Fruit fly (Drosophila melanogaster) whole organism, wandering third instar larva: ENCODE data around the gene Mur29B.

Experiments used
- CG32264 ChIP-seq: fragments of 200-800 bp; sonication (Bioruptor generic); optimal IDR thresholded peaks from 2 replicates; lab custom pipeline; 2016; ENCODE audit warnings: missing biosample characterization, missing genetic modification characterization
- CG9705 ChIP-seq: fragments of 200-800 bp; sonication (Bioruptor generic); optimal IDR thresholded peaks from 2 replicates; lab custom pipeline; 2018; ENCODE audit warnings: missing biosample characterization, mild to moderate bottlenecking, missing genetic modification characterization
- CrebA ChIP-seq: fragments of 200-800 bp; sonication (Bioruptor generic); optimal IDR thresholded peaks from 2 replicates; lab custom pipeline; 2016; ENCODE audit warnings: missing biosample characterization, mild to moderate bottlenecking, missing genetic modification characterization, borderline replicate concordance
- Dfd ChIP-seq: fragments of >200 bp; optimal IDR thresholded peaks from 2 replicates; lab custom pipeline; 2017; ENCODE audit warnings: missing biosample characterization, missing genetic modification characterization
- Dif ChIP-seq: fragments of 200-275, 200-300 bp; sonication (Bioruptor generic); optimal IDR thresholded peaks from 2 replicates; lab custom pipeline; 2018; ENCODE audit warnings: missing biosample characterization, missing genetic modification characterization; ENCODE audit not compliant: partially characterized antibody
- GATAd ChIP-seq: sonication (Bioruptor generic); optimal IDR thresholded peaks from 2 replicates; lab custom pipeline; 2016; ENCODE audit warnings: missing biosample characterization, missing genetic modification characterization
- HLH106 ChIP-seq: fragments of 200-800 bp; optimal IDR thresholded peaks from 3 replicates; lab custom pipeline; 2019; ENCODE audit warnings: missing biosample characterization, mild to moderate bottlenecking, missing genetic modification characterization, moderate library complexity
- Hnf4 ChIP-seq: fragments of 200-800 bp; sonication (Bioruptor generic); optimal IDR thresholded peaks from 2 replicates; lab custom pipeline; 2016; ENCODE audit warnings: missing biosample characterization, mild to moderate bottlenecking, missing genetic modification characterization
- Hr78 ChIP-seq: fragments of >200 bp; optimal IDR thresholded peaks from 2 replicates; lab custom pipeline; 2017; ENCODE audit warnings: missing biosample characterization, missing genetic modification characterization
- Hr83 ChIP-seq: fragments of 200-300 bp; sonication (Bioruptor generic); optimal IDR thresholded peaks from 2 replicates; lab custom pipeline; 2016; ENCODE audit warnings: missing biosample characterization, mild to moderate bottlenecking, missing genetic modification characterization, moderate library complexity; ENCODE audit not compliant: poor library complexity, severe bottlenecking
- Jra ChIP-seq: sonication (Bioruptor generic); optimal IDR thresholded peaks from 2 replicates; lab custom pipeline; 2016; ENCODE audit warnings: missing biosample characterization, missing genetic modification characterization
- Mio ChIP-seq: sonication (Bioruptor generic); optimal IDR thresholded peaks from 2 replicates; lab custom pipeline; 2016; ENCODE audit warnings: missing biosample characterization, missing genetic modification characterization
- Myc ChIP-seq: fragments of >200 bp; optimal IDR thresholded peaks from 2 replicates; lab custom pipeline; 2017
- N ChIP-seq: fragments of >200 bp; optimal IDR thresholded peaks from 2 replicates; lab custom pipeline; 2018; ENCODE audit warnings: missing biosample characterization, missing external identifiers, missing genetic modification characterization
- OdsH ChIP-seq: fragments of 200-800 bp; sonication (Bioruptor generic); optimal IDR thresholded peaks from 2 replicates; lab custom pipeline; 2016; ENCODE audit warnings: missing biosample characterization, mild to moderate bottlenecking, missing genetic modification characterization
- Rel ChIP-seq, 2 experiments: fragments of 200-800 bp; sonication (Bioruptor generic) in 1 of 2; optimal IDR thresholded peaks; 2 replicates in 1 of 2; 3 replicates in 1 of 2; lab custom pipeline; 2016 to 2019; ENCODE audit warnings: mild to moderate bottlenecking in 2 of 2, missing biosample characterization in 2 of 2, missing genetic modification characterization in 2 of 2, moderate library complexity in 1 of 2
- Sp1 ChIP-seq: fragments of 200-800 bp; sonication (Bioruptor generic); optimal IDR thresholded peaks from 3 replicates; lab custom pipeline; 2019; ENCODE audit warnings: missing biosample characterization, mild to moderate bottlenecking, missing genetic modification characterization, moderate library complexity
- br ChIP-seq: fragments of 200-800 bp; sonication (Bioruptor generic); optimal IDR thresholded peaks from 2 replicates; lab custom pipeline; 2016; ENCODE audit warnings: missing biosample characterization, missing genetic modification characterization
- brk ChIP-seq: fragments of 200-800 bp; sonication (Bioruptor generic); optimal IDR thresholded peaks from 2 replicates; lab custom pipeline; 2016; ENCODE audit warnings: missing biosample characterization, mild to moderate bottlenecking, missing genetic modification characterization
- dl ChIP-seq, 2 experiments: fragments of 175-275, 200-275 bp in 1 of 2; fragments of 200-275 bp in 1 of 2; sonication (Bioruptor generic); optimal IDR thresholded peaks; lab custom pipeline; 2018; ENCODE audit warnings: mild to moderate bottlenecking in 2 of 2, missing biosample characterization in 2 of 2, missing genetic modification characterization in 2 of 2, moderate library complexity in 2 of 2; ENCODE audit not compliant: partially characterized antibody in 2 of 2, insufficient read depth in 1 of 2
- dmrt93B ChIP-seq: fragments of 200-800 bp; sonication (Bioruptor generic); optimal IDR thresholded peaks from 2 replicates; lab custom pipeline; 2018; ENCODE audit warnings: missing biosample characterization, mild to moderate bottlenecking, missing genetic modification characterization
- dsf ChIP-seq: sonication (Bioruptor generic); optimal IDR thresholded peaks from 2 replicates; lab custom pipeline; 2016; ENCODE audit warnings: missing biosample characterization, missing genetic modification characterization, borderline replicate concordance
- ey ChIP-seq: fragments of 200-800 bp; sonication (Bioruptor generic); optimal IDR thresholded peaks from 2 replicates; lab custom pipeline; 2016; ENCODE audit warnings: missing biosample characterization, missing genetic modification characterization
- foxo ChIP-seq, 2 experiments: fragments of 200-800 bp; sonication (Bioruptor generic); optimal IDR thresholded peaks; 2 replicates in 1 of 2; 3 replicates in 1 of 2; lab custom pipeline; 2016 to 2017; ENCODE audit warnings: missing biosample characterization in 2 of 2, missing genetic modification characterization in 2 of 2
- fru ChIP-seq: fragments of 200-800 bp; sonication (Bioruptor generic); optimal IDR thresholded peaks from 3 replicates; lab custom pipeline; 2016; ENCODE audit warnings: missing biosample characterization, mild to moderate bottlenecking, missing genetic modification characterization
- h ChIP-seq: fragments of 200-800 bp; sonication (Bioruptor generic); optimal IDR thresholded peaks from 3 replicates; lab custom pipeline; 2016; ENCODE audit warnings: missing biosample characterization, mild to moderate bottlenecking, missing genetic modification characterization
- jim ChIP-seq: fragments of 175-275, 200-325 bp; sonication (Bioruptor generic); optimal IDR thresholded peaks from 2 replicates; lab custom pipeline; 2016; ENCODE audit warnings: missing biosample characterization, mild to moderate bottlenecking, missing genetic modification characterization
- lola ChIP-seq: fragments of >200 bp; optimal IDR thresholded peaks from 2 replicates; lab custom pipeline; 2017; ENCODE audit warnings: missing biosample characterization, missing genetic modification characterization
- pan ChIP-seq: fragments of >200 bp; optimal IDR thresholded peaks from 2 replicates; lab custom pipeline; 2017
- psq ChIP-seq: fragments of 200-800 bp; sonication (Bioruptor generic); optimal IDR thresholded peaks from 3 replicates; lab custom pipeline; 2017; ENCODE audit warnings: missing biosample characterization, mild to moderate bottlenecking, missing genetic modification characterization, moderate library complexity
- rgr ChIP-seq: fragments of 200-800 bp; sonication (Bioruptor generic); optimal IDR thresholded peaks from 3 replicates; lab custom pipeline; 2016; ENCODE audit warnings: missing biosample characterization, mild to moderate bottlenecking, missing genetic modification characterization
- sage ChIP-seq: fragments of 200-800 bp; sonication (Bioruptor generic); optimal IDR thresholded peaks from 2 replicates; lab custom pipeline; 2016; ENCODE audit warnings: missing biosample characterization, mild to moderate bottlenecking, missing genetic modification characterization
- sv ChIP-seq: fragments of 200-800 bp; sonication (Bioruptor generic); optimal IDR thresholded peaks from 3 replicates; lab custom pipeline; 2016; ENCODE audit warnings: missing biosample characterization, missing genetic modification characterization
- tai ChIP-seq: sonication (Bioruptor generic); optimal IDR thresholded peaks from 2 replicates; lab custom pipeline; 2016; ENCODE audit warnings: missing biosample characterization, missing genetic modification characterization
- usp ChIP-seq: fragments of >200 bp; optimal IDR thresholded peaks from 2 replicates; lab custom pipeline; 2017; ENCODE audit warnings: missing biosample characterization, missing genetic modification characterization
- woc ChIP-seq: sonication (Bioruptor generic); optimal IDR thresholded peaks from 2 replicates; lab custom pipeline; 2016; ENCODE audit warnings: missing biosample characterization, mild to moderate bottlenecking, missing genetic modification characterization

Gene Mur29B

dm6 chr2L:8364006-8364956, 12.3 kb downstream of the Mur29B start, which contains the start of the genes RpS13 and CSN8:
Gene RpS13 (minus strand): TSS chr2L:8364662.
Gene CSN8 (plus strand): TSS chr2L:8364855.
- no peak for TF ChIP-seq sage
- TF ChIP-seq dl (GFP tag; optimal IDR thresholded peaks at IDR 0.05; lab: Kevin White, UChicago; ENCODE audit: insufficient read depth in 1 of 2, partially characterized antibody in 2 of 2): no peak
- TF ChIP-seq Hnf4 (GFP tag; lab: Kevin White, UChicago): peak; percentile 32
- TF ChIP-seq dsf (GFP tag; lab: Kevin White, UChicago): no peak
- no peak for TF ChIP-seq usp (GFP tag; lab: Kevin White, UChicago)
- TF ChIP-seq woc (GFP tag; lab: Kevin White, UChicago): peak; percentile 7
- TF ChIP-seq HLH106 (tag; lab: Kevin White, UChicago): no peak
- no peak for TF ChIP-seq psq
- peak; percentile 48 for TF ChIP-seq tai
- no peak for TF ChIP-seq GATAd
- peak; percentile 62 for TF ChIP-seq Myc (lab: Kevin White, UChicago)
- TF ChIP-seq lola: no peak
- TF ChIP-seq Jra: no peak
- TF ChIP-seq Mio: no peak
- TF ChIP-seq Dif (GFP tag; lab: Kevin White, UChicago): no peak
- TF ChIP-seq Sp1 (GFP tag; lab: Kevin White, UChicago): peak; percentile 58
- no peak for TF ChIP-seq CG32264 (GFP tag; lab: Kevin White, UChicago)
- TF ChIP-seq Dfd (GFP tag; lab: Kevin White, UChicago): no peak
- peak; percentile 38 for TF ChIP-seq brk (GFP tag; lab: Kevin White, UChicago)
- TF ChIP-seq OdsH (GFP tag; lab: Kevin White, UChicago): no peak
- TF ChIP-seq Rel (GFP tag; optimal IDR thresholded peaks at IDR 0.05; lab: Kevin White, UChicago): no peak
- peak; percentile 3 for TF ChIP-seq Rel (tag; optimal IDR thresholded peaks at IDR 0.05; lab: Kevin White, UChicago)
- no peak for TF ChIP-seq ey (GFP tag; lab: Kevin White, UChicago)
- peak; percentile 9 for TF ChIP-seq CG9705 (GFP tag; lab: Kevin White, UChicago)
- TF ChIP-seq fru: peak; percentile 20
- TF ChIP-seq rgr (GFP tag; lab: Kevin White, UChicago): peak; percentile 36
- no peak for TF ChIP-seq sv (GFP tag; lab: Kevin White, UChicago)
- TF ChIP-seq CrebA (GFP tag; lab: Kevin White, UChicago): no peak
- no peak for TF ChIP-seq jim (GFP tag; lab: Kevin White, UChicago)
- peak; percentile 58 for TF ChIP-seq h (GFP tag; lab: Kevin White, UChicago)
- TF ChIP-seq pan (lab: Kevin White, UChicago): no peak
- TF ChIP-seq foxo (GFP tag; optimal IDR thresholded peaks at IDR 0.05; lab: Kevin White, UChicago): no peak
- TF ChIP-seq, all 38 proteins: peak for 11

- TF ChIP-seq rgr (GFP tag; lab: Kevin White, UChicago) (peak; percentile 38), CG32264 (GFP tag; lab: Kevin White, UChicago) (no peak), Jra (peak; percentile 63), sv (GFP tag; lab: Kevin White, UChicago) (no peak), h (GFP tag; lab: Kevin White, UChicago) (peak; percentile 55), sage (peak; percentile 23), CG9705 (GFP tag; lab: Kevin White, UChicago) (peak; percentile 19), brk (GFP tag; lab: Kevin White, UChicago) (peak; percentile 81), pan (lab: Kevin White, UChicago) (no peak), dmrt93B (GFP tag; lab: Kevin White, UChicago) (no peak), br (no peak), CrebA (GFP tag; lab: Kevin White, UChicago) (no peak), dsf (GFP tag; lab: Kevin White, UChicago) (peak; percentile 54), psq (no peak), foxo (GFP tag; optimal IDR thresholded peaks at IDR 0.05; lab: Kevin White, UChicago) (peak in 1 of 2 experiments; percentile 23), Sp1 (GFP tag; lab: Kevin White, UChicago) (peak; percentile 33), woc (GFP tag; lab: Kevin White, UChicago) (peak; percentile 59), HLH106 (tag; lab: Kevin White, UChicago) (peak; percentile 49), fru (peak; percentile 23), ey (GFP tag; lab: Kevin White, UChicago) (peak; percentile 4), N (GFP tag; lab: Kevin White, UChicago) (peak; percentile 88), Hr78 (GFP tag; lab: Kevin White, UChicago) (no peak), Rel (GFP tag; optimal IDR thresholded peaks at IDR 0.05; lab: Kevin White, UChicago) (no peak), Rel (tag; optimal IDR thresholded peaks at IDR 0.05; lab: Kevin White, UChicago) (peak; percentile 31), Hr83 (GFP tag; lab: Kevin White, UChicago) (no peak), Hnf4 (GFP tag; lab: Kevin White, UChicago) (peak; percentile 53), GATAd (no peak)
Measured at dm6 chr2L:8365701-8366643, 14.0 kb downstream of the Mur29B start, which contains the start of gene Pp2A-29B. Gene Pp2A-29B (plus strand): TSS chr2L:8366038.
